Worm (Caenorhabditis elegans) whole organism, L3 larva: ENCODE results near the gene T28D6.3.

Experiments used
- ceh-82 ChIP-seq: fragments of 150-350 bp; optimal IDR thresholded peaks from 2 replicates; lab custom pipeline; 2014; ENCODE audit warnings: missing biosample characterization, missing genetic modification characterization
- egl-27 ChIP-seq: sonication (generic microtip); optimal IDR thresholded peaks from 4 replicates; lab custom pipeline; 2017; ENCODE audit warnings: missing biosample characterization, missing genetic modification reagents, missing genetic modification characterization
- elt-2 ChIP-seq: sonication (generic microtip); optimal IDR thresholded peaks from 2 replicates; lab custom pipeline; 2016; ENCODE audit warnings: missing genetic modification reagents, mild to moderate bottlenecking, missing genetic modification characterization, missing compliant biosample characterization
- jun-1 ChIP-seq: fragments of 150-350 bp; optimal IDR thresholded peaks from 2 replicates; lab custom pipeline; 2014; ENCODE audit warnings: missing biosample characterization, missing genetic modification reagents, missing genetic modification characterization
- lin-39 ChIP-seq: fragments of 150-350 bp; optimal IDR thresholded peaks from 2 replicates; lab custom pipeline; 2018; ENCODE audit warnings: missing biosample characterization, missing genetic modification reagents, missing genetic modification characterization
- nfya-1 ChIP-seq: sonication (generic microtip); optimal IDR thresholded peaks from 2 replicates; lab custom pipeline; 2017; ENCODE audit warnings: missing genetic modification characterization, mild to moderate bottlenecking, missing compliant biosample characterization, antibody characterized with exemption, moderate library complexity; ENCODE audit not compliant: insufficient read depth
- nhr-237 ChIP-seq: fragments of 150-350 bp; optimal IDR thresholded peaks from 2 replicates; lab custom pipeline; 2014; ENCODE audit warnings: missing biosample characterization, missing genetic modification characterization
- nhr-28 ChIP-seq: fragments of 150-350 bp; optimal IDR thresholded peaks from 2 replicates; lab custom pipeline; 2014; ENCODE audit warnings: missing biosample characterization, missing genetic modification characterization
- nhr-77 ChIP-seq: fragments of 150-350 bp; optimal IDR thresholded peaks from 2 replicates; lab custom pipeline; 2014; ENCODE audit warnings: missing biosample characterization, missing genetic modification characterization
- pha-4 ChIP-seq: fragments of 150-350 bp; optimal IDR thresholded peaks from 2 replicates; lab custom pipeline; 2014; ENCODE audit warnings: missing biosample characterization, missing genetic modification reagents, missing genetic modification characterization
- ztf-11 ChIP-seq: fragments of 150-350 bp; optimal IDR thresholded peaks from 2 replicates; lab custom pipeline; 2014; ENCODE audit warnings: missing biosample characterization, missing genetic modification characterization
- ztf-4 ChIP-seq: fragments of 150-350 bp; optimal IDR thresholded peaks from 2 replicates; lab custom pipeline; 2014; ENCODE audit warnings: missing biosample characterization, missing genetic modification characterization

- TF ChIP-seq pha-4 (tag; lab: Kevin White, UChicago) (no peak), elt-2 (tag; lab: Kevin White, UChicago) (peak; percentile 21), jun-1 (no peak), egl-27 (no peak), lin-39 (peak; percentile 3), nhr-237 (tag; lab: Kevin White, UChicago) (no peak), nhr-77 (no peak), ceh-82 (tag; lab: Kevin White, UChicago) (no peak), ztf-4 (tag; lab: Kevin White, UChicago) (no peak), nhr-28 (tag; lab: Kevin White, UChicago) (no peak), nfya-1 (tag; lab: Kevin White, UChicago) (peak; percentile 37), ztf-11 (tag; lab: Kevin White, UChicago) (no peak)
Observed at ce11 chrIII:11352840-11353239, 13.7 kb upstream of the T28D6.3 start.
